Fruit fly (Drosophila melanogaster) whole organism, embryonic: ENCODE results near the gene CG10845.

Experiments used
- Atf6 ChIP-seq: fragments of 200-800 bp; sonication (Bioruptor generic); IDR thresholded peaks from 2 replicates; pipeline ENCODE4 v1.3.6; 2022; ENCODE audit warnings: missing biosample characterization, missing genetic modification characterization
- C15 ChIP-seq: fragments of 200-800 bp; sonication (Bioruptor generic); IDR thresholded peaks from 3 replicates; pipeline ENCODE4 v1.3.6; 2022; ENCODE audit warnings: missing biosample characterization, missing genetic modification characterization
- CG11695 ChIP-seq: fragments of 200-800 bp; sonication (Bioruptor generic); IDR thresholded peaks from 3 replicates; pipeline ENCODE4 v1.3.6; 2022; ENCODE audit warnings: missing biosample characterization, missing genetic modification characterization
- CG13894 ChIP-seq: fragments of 200-800 bp; sonication (Bioruptor generic); optimal IDR thresholded peaks from 3 replicates; lab custom pipeline; 2018; ENCODE audit warnings: missing biosample characterization, mild to moderate bottlenecking, missing genetic modification characterization, moderate library complexity
- CG14441 ChIP-seq: fragments of 200-800 bp; sonication (Bioruptor generic); IDR thresholded peaks from 2 replicates; pipeline ENCODE4 v1.3.6; 2022; ENCODE audit warnings: missing biosample characterization, missing genetic modification characterization
- CG17186 ChIP-seq: fragments of 200-800 bp; sonication (Bioruptor generic); optimal IDR thresholded peaks from 3 replicates; lab custom pipeline; 2017; ENCODE audit warnings: missing biosample characterization, missing genetic modification reagents, missing genetic modification characterization
- CG2199 ChIP-seq: fragments of 200-800 bp; sonication (Bioruptor generic); IDR thresholded peaks from 3 replicates; pipeline ENCODE4 v1.3.6; 2022; ENCODE audit warnings: missing biosample characterization, missing genetic modification characterization
- CG2712 ChIP-seq: fragments of 200-800 bp; optimal IDR thresholded peaks from 3 replicates; lab custom pipeline; 2019; ENCODE audit warnings: missing biosample characterization, mild to moderate bottlenecking, missing genetic modification characterization, moderate library complexity
- CG3065 ChIP-seq: fragments of 200-800 bp; sonication (Bioruptor generic); optimal IDR thresholded peaks from 2 replicates; lab custom pipeline; 2016; ENCODE audit warnings: missing biosample characterization, missing genetic modification characterization
- CG34376 ChIP-seq: fragments of 200-800 bp; sonication (Bioruptor generic); optimal IDR thresholded peaks from 2 replicates; lab custom pipeline; 2018; ENCODE audit warnings: missing biosample characterization, mild to moderate bottlenecking, missing genetic modification characterization
- CG4328 ChIP-seq: fragments of 200-800 bp; sonication (Bioruptor generic); optimal IDR thresholded peaks from 3 replicates; lab custom pipeline; 2017; ENCODE audit warnings: missing biosample characterization, missing genetic modification reagents, missing genetic modification characterization
- CG6854 ChIP-seq: fragments of 200-800 bp; sonication (Bioruptor generic); optimal IDR thresholded peaks from 3 replicates; lab custom pipeline; 2017; ENCODE audit warnings: missing biosample characterization, mild to moderate bottlenecking, missing genetic modification characterization
- CG7372 ChIP-seq: fragments of 200-800 bp; sonication (Bioruptor generic); IDR thresholded peaks from 2 replicates; pipeline ENCODE4 v1.3.6; 2022; ENCODE audit warnings: missing biosample characterization, missing genetic modification characterization
- CG8281 ChIP-seq: fragments of 200-800 bp; sonication (Bioruptor generic); optimal IDR thresholded peaks from 2 replicates; lab custom pipeline; 2018; ENCODE audit warnings: missing biosample characterization, mild to moderate bottlenecking, missing genetic modification characterization, moderate library complexity
- CG9437 ChIP-seq: fragments of 200-800 bp; sonication (Bioruptor generic); optimal IDR thresholded peaks from 2 replicates; lab custom pipeline; 2018; ENCODE audit warnings: missing biosample characterization, mild to moderate bottlenecking, missing genetic modification characterization
- CG9609 ChIP-seq: fragments of 200-800 bp; sonication (Bioruptor generic); optimal IDR thresholded peaks from 3 replicates; lab custom pipeline; 2016; ENCODE audit warnings: missing biosample characterization, missing genetic modification characterization
- CoRest ChIP-seq: fragments of 200-800 bp; sonication (Bioruptor generic); optimal IDR thresholded peaks from 3 replicates; lab custom pipeline; 2018; ENCODE audit warnings: missing biosample characterization, mild to moderate bottlenecking, missing genetic modification characterization, moderate library complexity
- Deaf1 ChIP-seq: fragments of 200-800 bp; optimal IDR thresholded peaks from 3 replicates; lab custom pipeline; 2019; ENCODE audit warnings: missing biosample characterization, mild to moderate bottlenecking, missing genetic modification characterization, moderate library complexity
- Fer3 ChIP-seq: fragments of 200-800 bp; sonication (Bioruptor generic); optimal IDR thresholded peaks from 2 replicates; lab custom pipeline; 2018; ENCODE audit warnings: missing biosample characterization, mild to moderate bottlenecking, missing genetic modification characterization, moderate library complexity
- HLH54F ChIP-seq: fragments of 200-800 bp; sonication (Bioruptor generic); optimal IDR thresholded peaks from 3 replicates; lab custom pipeline; 2016; ENCODE audit warnings: missing biosample characterization, missing genetic modification characterization
- MESR4 ChIP-seq: fragments of 200-800 bp; sonication (Bioruptor generic); optimal IDR thresholded peaks from 2 replicates; lab custom pipeline; 2018; ENCODE audit warnings: missing biosample characterization, mild to moderate bottlenecking, missing genetic modification characterization, moderate library complexity
- Mad ChIP-seq: fragments of 200-800 bp; sonication (Bioruptor generic); optimal IDR thresholded peaks from 2 replicates; lab custom pipeline; 2016; ENCODE audit warnings: missing biosample characterization, missing genetic modification characterization
- Meics ChIP-seq: fragments of 200-800 bp; sonication (Bioruptor generic); optimal IDR thresholded peaks from 2 replicates; lab custom pipeline; 2017; ENCODE audit warnings: missing biosample characterization, mild to moderate bottlenecking, missing genetic modification characterization
- Sox102F ChIP-seq: fragments of 200-800 bp; sonication (Bioruptor generic); optimal IDR thresholded peaks from 2 replicates; lab custom pipeline; 2018; ENCODE audit warnings: missing biosample characterization, mild to moderate bottlenecking, missing genetic modification characterization, moderate library complexity
- Spps ChIP-seq: fragments of 200-800 bp; sonication (Bioruptor generic); optimal IDR thresholded peaks from 2 replicates; lab custom pipeline; 2018; ENCODE audit warnings: missing biosample characterization, mild to moderate bottlenecking, missing genetic modification characterization
- Sry-β ChIP-seq: fragments of 200-800 bp; sonication (Bioruptor generic); optimal IDR thresholded peaks from 2 replicates; lab custom pipeline; 2018; ENCODE audit warnings: missing biosample characterization, mild to moderate bottlenecking, missing genetic modification characterization, moderate library complexity
- bigmax ChIP-seq: fragments of 200-800 bp; sonication (Bioruptor generic); optimal IDR thresholded peaks from 2 replicates; lab custom pipeline; 2018; ENCODE audit warnings: missing biosample characterization, mild to moderate bottlenecking, missing genetic modification characterization
- cad ChIP-seq: fragments of >200 bp; optimal IDR thresholded peaks from 2 replicates; lab custom pipeline; 2017; ENCODE audit warnings: missing biosample characterization, missing genetic modification characterization
- croc ChIP-seq: fragments of 200-800 bp; sonication (Bioruptor generic); conservative IDR thresholded peaks from 3 replicates; pipeline ENCODE4 v1.3.6; 2022; ENCODE audit warnings: missing biosample characterization, missing genetic modification characterization
- crp ChIP-seq, 2 experiments: fragments of 200-800 bp; sonication (Bioruptor generic); optimal IDR thresholded peaks; 2 replicates in 1 of 2; 3 replicates in 1 of 2; lab custom pipeline; 2017; ENCODE audit warnings: missing biosample characterization in 2 of 2, missing genetic modification characterization in 2 of 2, mild to moderate bottlenecking in 1 of 2, moderate library complexity in 1 of 2
- cwo ChIP-seq: fragments of 200-800 bp; sonication (Bioruptor generic); optimal IDR thresholded peaks from 3 replicates; lab custom pipeline; 2017; ENCODE audit warnings: missing biosample characterization, missing genetic modification characterization, mild to moderate bottlenecking, moderate library complexity, missing genetic modification reagents
- ewg ChIP-seq: fragments of 200-800 bp; sonication (Bioruptor generic); optimal IDR thresholded peaks from 3 replicates; lab custom pipeline; 2017; ENCODE audit warnings: mild to moderate bottlenecking, missing biosample characterization, missing genetic modification reagents, missing genetic modification characterization
- fd3F ChIP-seq: fragments of 200-800 bp; sonication (Bioruptor generic); optimal IDR thresholded peaks from 2 replicates; lab custom pipeline; 2018; ENCODE audit warnings: missing biosample characterization, mild to moderate bottlenecking, missing genetic modification characterization, moderate library complexity
- fd64A ChIP-seq: fragments of 200-800 bp; sonication (Bioruptor generic); optimal IDR thresholded peaks from 3 replicates; lab custom pipeline; 2018; ENCODE audit warnings: missing biosample characterization, mild to moderate bottlenecking, missing genetic modification characterization
- fu2 ChIP-seq: fragments of 200-800 bp; sonication (Bioruptor generic); optimal IDR thresholded peaks from 2 replicates; lab custom pipeline; 2016; ENCODE audit warnings: missing biosample characterization, missing genetic modification characterization
- gfzf ChIP-seq: fragments of 200-800 bp; sonication (Bioruptor generic); optimal IDR thresholded peaks from 2 replicates; lab custom pipeline; 2016; ENCODE audit warnings: missing biosample characterization, mild to moderate bottlenecking, missing genetic modification characterization, moderate library complexity
- gsb-n ChIP-seq: fragments of 200-800 bp; sonication (Bioruptor generic); optimal IDR thresholded peaks from 3 replicates; lab custom pipeline; 2018; ENCODE audit warnings: missing biosample characterization, mild to moderate bottlenecking, missing genetic modification characterization
- kah ChIP-seq: fragments of 200-800 bp; sonication (Bioruptor generic); optimal IDR thresholded peaks from 2 replicates; lab custom pipeline; 2018; ENCODE audit warnings: missing biosample characterization, mild to moderate bottlenecking, missing genetic modification characterization
- kni ChIP-seq: fragments of 200-800 bp; sonication (Bioruptor generic); optimal IDR thresholded peaks from 3 replicates; lab custom pipeline; 2017; ENCODE audit warnings: mild to moderate bottlenecking, missing biosample characterization, missing genetic modification reagents, missing genetic modification characterization
- knrl ChIP-seq: fragments of 200-800 bp; sonication (Bioruptor generic); IDR thresholded peaks from 3 replicates; pipeline ENCODE4 v1.3.6; 2022; ENCODE audit warnings: missing biosample characterization, missing genetic modification characterization; ENCODE audit not compliant: partially characterized antibody
- lov ChIP-seq, 2 experiments: fragments of 200-800 bp in 1 of 2; fragments of >200 bp in 1 of 2; sonication (Bioruptor generic) in 1 of 2; IDR thresholded peaks in 1 of 2; optimal IDR thresholded peaks in 1 of 2; 2 replicates in 1 of 2; 3 replicates in 1 of 2; pipeline versions ENCODE4 v1.3.6 to Lab custom; 2017 to 2022; ENCODE audit warnings: missing biosample characterization in 1 of 2, missing genetic modification characterization in 1 of 2
- nau ChIP-seq: fragments of 200-800 bp; sonication (Bioruptor generic); optimal IDR thresholded peaks from 3 replicates; lab custom pipeline; 2017; ENCODE audit warnings: missing biosample characterization, mild to moderate bottlenecking, missing genetic modification characterization, missing genetic modification reagents
- nerfin-2 ChIP-seq: fragments of 200-800 bp; sonication (Bioruptor generic); IDR thresholded peaks from 2 replicates; pipeline ENCODE4 v1.3.6; 2022; ENCODE audit warnings: missing biosample characterization, missing genetic modification characterization; ENCODE audit not compliant: partially characterized antibody
- pb ChIP-seq: fragments of 200-800 bp; sonication (Bioruptor generic); optimal IDR thresholded peaks from 3 replicates; lab custom pipeline; 2016; ENCODE audit warnings: missing biosample characterization, missing genetic modification characterization
- pzg ChIP-seq: fragments of 200-800 bp; sonication (Bioruptor generic); optimal IDR thresholded peaks from 3 replicates; lab custom pipeline; 2018; ENCODE audit warnings: missing biosample characterization, mild to moderate bottlenecking, missing genetic modification characterization, moderate library complexity
- repo ChIP-seq: fragments of 200-800 bp; sonication (Bioruptor generic); optimal IDR thresholded peaks from 2 replicates; lab custom pipeline; 2016; ENCODE audit warnings: missing biosample characterization, missing genetic modification characterization
- schlank ChIP-seq: fragments of 200-800 bp; sonication (Bioruptor generic); optimal IDR thresholded peaks from 2 replicates; lab custom pipeline; 2018; ENCODE audit warnings: missing biosample characterization, mild to moderate bottlenecking, missing genetic modification characterization
- stc ChIP-seq: fragments of 200-800 bp; sonication (Bioruptor generic); IDR thresholded peaks from 2 replicates; pipeline ENCODE4 v1.3.6; 2022; ENCODE audit warnings: missing biosample characterization, missing genetic modification characterization
- trh ChIP-seq: fragments of 200-800 bp; sonication (Bioruptor generic); optimal IDR thresholded peaks from 2 replicates; lab custom pipeline; 2016; ENCODE audit warnings: missing biosample characterization, missing genetic modification characterization

Gene CG10845

DNA sequence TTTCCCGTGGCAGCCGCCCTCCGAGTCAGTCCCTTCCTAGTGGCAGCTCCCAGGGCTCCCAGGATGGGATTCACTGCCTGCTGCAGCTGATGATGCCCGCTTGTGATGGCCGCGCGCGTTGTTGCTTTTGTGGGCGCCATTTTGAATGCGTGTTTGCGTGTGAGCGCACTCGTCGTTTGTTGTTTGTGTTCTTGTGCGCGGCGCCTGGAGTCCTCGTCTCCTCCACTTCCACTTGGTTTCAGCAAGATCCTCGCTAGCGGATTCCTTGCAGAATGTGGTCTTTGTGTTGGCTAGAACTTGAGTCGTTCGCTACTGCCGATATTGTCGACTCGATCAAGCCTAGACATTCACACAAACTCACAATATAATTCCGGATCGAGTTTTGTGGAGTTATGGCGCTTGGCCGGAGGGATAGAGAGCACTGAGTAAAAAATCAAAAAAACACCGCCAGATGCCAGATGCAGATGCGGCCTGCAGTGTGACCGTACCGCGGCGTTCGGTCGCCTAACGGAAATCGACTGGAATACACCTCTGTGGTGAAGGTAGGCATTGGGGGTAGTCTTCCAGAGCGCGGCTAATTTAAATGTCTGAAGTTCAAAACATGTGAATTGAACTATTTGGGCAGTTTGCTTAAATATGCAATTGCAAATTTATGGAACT lies 30.4 kb upstream of the CG10845 start, which contains the start of gene CycB3 (continued):
- TF ChIP-seq Meics (GFP tag; lab: Kevin White, UChicago): no peak
- no peak for TF ChIP-seq Mad (GFP tag; lab: Kevin White, UChicago)
- TF ChIP-seq MESR4 (GFP tag; lab: Kevin White, UChicago): peak; percentile 64
- TF ChIP-seq CG2199 (GFP tag; lab: Robert Waterston, UW): no peak
- peak; percentile 55 for TF ChIP-seq kni
- no peak for TF ChIP-seq fd64A (GFP tag; lab: Kevin White, UChicago)
- TF ChIP-seq Sox102F (GFP tag; lab: Kevin White, UChicago): no peak
- TF ChIP-seq CG17186 (GFP tag; lab: Kevin White, UChicago): peak; percentile 89
- TF ChIP-seq CG7372 (GFP tag; lab: Robert Waterston, UW): no peak
- TF ChIP-seq kah (GFP tag; lab: Kevin White, UChicago): no peak
- TF ChIP-seq fd3F (GFP tag; lab: Kevin White, UChicago): no peak
- no peak for TF ChIP-seq CG13894
- TF ChIP-seq Sry-β (GFP tag; lab: Kevin White, UChicago): no peak
- TF ChIP-seq pb (GFP tag; lab: Kevin White, UChicago): no peak
- TF ChIP-seq Fer3 (tag; lab: Kevin White, UChicago): no peak
- TF ChIP-seq ewg (GFP tag; lab: Kevin White, UChicago): peak; percentile 22
- no peak for TF ChIP-seq CG11695
- TF ChIP-seq CG4328 (GFP tag; lab: Kevin White, UChicago): peak; percentile 50
- TF ChIP-seq CG9437 (GFP tag; lab: Kevin White, UChicago): no peak
- TF ChIP-seq CG2712: peak; percentile 36
- TF ChIP-seq croc (GFP tag; lab: Robert Waterston, UW): no peak
- TF ChIP-seq cad (GFP tag; lab: Kevin White, UChicago): no peak
- TF ChIP-seq HLH54F (GFP tag; lab: Kevin White, UChicago): no peak
- TF ChIP-seq schlank (tag; lab: Kevin White, UChicago): peak; percentile 13
- TF ChIP-seq nerfin-2: 0 out of 2 replicates have a peak, but pooled peaks have one; percentile 19
- peak; percentile 11 for TF ChIP-seq gsb-n
- TF ChIP-seq gfzf (GFP tag; lab: Kevin White, UChicago): peak; percentile 92
- no peak for TF ChIP-seq CG14441 (GFP tag; lab: Robert Waterston, UW)
- no peak for TF ChIP-seq CG9609 (GFP tag; lab: Kevin White, UChicago)
- TF ChIP-seq bigmax (GFP tag; lab: Kevin White, UChicago): no peak
- TF ChIP-seq trh (GFP tag; lab: Kevin White, UChicago): no peak
- TF ChIP-seq crp (GFP tag; optimal IDR thresholded peaks at IDR 0.05; lab: Kevin White, UChicago): peak in 1 of 2 experiments; percentile 64
- peak; percentile 30 for TF ChIP-seq Spps (tag; lab: Kevin White, UChicago)
- TF ChIP-seq knrl (GFP tag; lab: Robert Waterston, UW): peak; percentile 27; the same call in 1 of the 3 replicates
- no peak for TF ChIP-seq nau
- no peak for TF ChIP-seq cwo (GFP tag; lab: Kevin White, UChicago)
- no peak; the same call in 1 of the 2 replicates for TF ChIP-seq stc (GFP tag; lab: Robert Waterston, UW)
- TF ChIP-seq CG8281: no peak
- TF ChIP-seq CG34376: no peak
- no peak for TF ChIP-seq CG3065 (GFP tag; lab: Kevin White, UChicago)
- peak; percentile 25 for TF ChIP-seq repo (GFP tag; lab: Kevin White, UChicago)
- no peak for TF ChIP-seq C15 (GFP tag; lab: Robert Waterston, UW)
- TF ChIP-seq CoRest (tag; lab: Kevin White, UChicago): peak; percentile 51
- no peak for TF ChIP-seq fu2 (GFP tag; lab: Kevin White, UChicago)
- no peak for TF ChIP-seq lov (optimal IDR thresholded peaks at IDR 0.05; lab: Kevin White, UChicago)
- no peak for TF ChIP-seq lov (GFP tag; IDR thresholded peaks at IDR 0.05; lab: Robert Waterston, UW)
- TF ChIP-seq pzg (GFP tag; lab: Kevin White, UChicago): peak; percentile 94
- TF ChIP-seq Deaf1: no peak
- TF ChIP-seq CG6854 (GFP tag; lab: Kevin White, UChicago): no peak
- no peak for TF ChIP-seq Atf6 (GFP tag; lab: Robert Waterston, UW)
